Worm (Caenorhabditis elegans) whole organism, young adult: ENCODE data around the gene twk-34.
"Not testable (repeated sequence)": the region's sequence is repeated elsewhere in the genome, so short reads cannot be mapped to it uniquely, and the experiment has no call there.

Experiments
- B0336.3 ChIP-seq: fragments of 200-800 bp; sonication (Bioruptor generic); IDR thresholded peaks from 2 replicates; pipeline ENCODE4 v1.3.6; 2022; ENCODE audit warnings: missing genetic modification characterization, missing compliant biosample characterization
- C06A6.2 ChIP-seq: fragments of 200-800 bp; sonication (Bioruptor generic); conservative IDR thresholded peaks from 2 replicates; pipeline ENCODE4 v1.3.6; 2022; ENCODE audit warnings: missing genetic modification characterization, missing compliant biosample characterization
- F33H1.4 ChIP-seq: fragments of 200-800 bp; sonication (Bioruptor generic); IDR thresholded peaks from 2 replicates; pipeline ENCODE4 v1.3.6; 2022; ENCODE audit warnings: missing genetic modification reagents, missing genetic modification characterization, missing compliant biosample characterization
- F37B4.10 ChIP-seq: fragments of 200-800 bp; sonication (Bioruptor generic); IDR thresholded peaks from 2 replicates; pipeline ENCODE4 v1.3.6; 2022; ENCODE audit warnings: missing genetic modification characterization, missing compliant biosample characterization
- F57C9.4 ChIP-seq: sonication (generic microtip); optimal IDR thresholded peaks from 2 replicates; lab custom pipeline; 2017; ENCODE audit warnings: mild to moderate bottlenecking, missing genetic modification characterization, missing compliant biosample characterization
- aptf-2 ChIP-seq: fragments of 200-800 bp; sonication (Bioruptor generic); conservative IDR thresholded peaks from 2 replicates; pipeline ENCODE4 v1.3.6; 2022; ENCODE audit warnings: missing genetic modification reagents, missing genetic modification characterization, missing compliant biosample characterization
- bed-1 ChIP-seq: fragments of 200-800 bp; sonication (Bioruptor generic); IDR thresholded peaks from 2 replicates; pipeline ENCODE4 v1.3.6; 2022; ENCODE audit warnings: missing genetic modification reagents, missing genetic modification characterization, missing compliant biosample characterization
- ceh-100 ChIP-seq: fragments of 200-800 bp; sonication (Bioruptor generic); IDR thresholded peaks from 2 replicates; pipeline ENCODE4 v1.3.6; 2022; ENCODE audit warnings: missing genetic modification reagents, missing genetic modification characterization, missing compliant biosample characterization
- ceh-58 ChIP-seq: fragments of 200-800 bp; sonication (Bioruptor generic); IDR thresholded peaks from 2 replicates; pipeline ENCODE4 v1.3.6; 2022; ENCODE audit warnings: missing genetic modification characterization, missing compliant biosample characterization
- ceh-91 ChIP-seq: fragments of 200-800 bp; sonication (Bioruptor generic); IDR thresholded peaks from 2 replicates; pipeline ENCODE4 v1.3.6; 2022; ENCODE audit warnings: missing genetic modification reagents, missing genetic modification characterization, missing compliant biosample characterization
- chd-7 ChIP-seq: sonication (generic microtip); optimal IDR thresholded peaks from 2 replicates; lab custom pipeline; 2016; ENCODE audit warnings: mild to moderate bottlenecking, missing genetic modification characterization, moderate library complexity, missing compliant biosample characterization
- dox-1 ChIP-seq: fragments of 200-800 bp; sonication (Bioruptor generic); IDR thresholded peaks from 2 replicates; pipeline ENCODE4 v1.3.6; 2022; ENCODE audit warnings: missing genetic modification reagents, missing genetic modification characterization, missing compliant biosample characterization
- egl-18 ChIP-seq: fragments of 200-800 bp; sonication (Bioruptor generic); IDR thresholded peaks from 2 replicates; pipeline ENCODE4 v1.3.6; 2022; ENCODE audit warnings: missing genetic modification reagents, missing genetic modification characterization, missing compliant biosample characterization
- egrh-3 ChIP-seq: fragments of 200-800 bp; sonication (Bioruptor generic); IDR thresholded peaks from 2 replicates; pipeline ENCODE4 v1.3.6; 2022; ENCODE audit warnings: missing genetic modification reagents, missing genetic modification characterization, missing compliant biosample characterization
- ets-4 ChIP-seq: fragments of 200-800 bp; sonication (Bioruptor generic); optimal IDR thresholded peaks from 2 replicates; lab custom pipeline; 2018; ENCODE audit warnings: mild to moderate bottlenecking, missing genetic modification characterization, missing compliant biosample characterization
- hmg-20 ChIP-seq: fragments of 200-800 bp; sonication (Bioruptor generic); IDR thresholded peaks from 2 replicates; pipeline ENCODE4 v1.3.6; 2022; ENCODE audit warnings: missing genetic modification reagents, missing genetic modification characterization, missing compliant biosample characterization
- hsf-1 ChIP-seq: fragments of 200-800 bp; sonication (Bioruptor generic); IDR thresholded peaks from 2 replicates; pipeline ENCODE4 v1.3.6; 2022; ENCODE audit warnings: missing genetic modification reagents, missing genetic modification characterization, missing compliant biosample characterization
- lag-1 ChIP-seq: fragments of 200-800 bp; sonication (Bioruptor generic); IDR thresholded peaks from 2 replicates; pipeline ENCODE4 v1.3.6; 2022; ENCODE audit warnings: missing genetic modification reagents, missing genetic modification characterization, missing compliant biosample characterization
- let-607 ChIP-seq, 2 experiments: fragments of 200-800 bp in 1 of 2; sonication (Bioruptor generic) in 1 of 2; sonication (generic microtip) in 1 of 2; optimal IDR thresholded peaks; 2 replicates each; lab custom pipeline; 2016 to 2018; ENCODE audit warnings: mild to moderate bottlenecking in 2 of 2, missing compliant biosample characterization in 2 of 2, missing genetic modification characterization in 2 of 2, moderate library complexity in 2 of 2, missing genotype in 1 of 2
- madf-6 ChIP-seq: fragments of 200-800 bp; sonication (Bioruptor generic); IDR thresholded peaks from 2 replicates; pipeline ENCODE4 v1.3.6; 2022; ENCODE audit warnings: missing genetic modification reagents, missing genetic modification characterization, missing compliant biosample characterization
- mxl-1 ChIP-seq: sonication (generic microtip); optimal IDR thresholded peaks from 2 replicates; lab custom pipeline; 2016; ENCODE audit warnings: missing genetic modification characterization, missing compliant biosample characterization
- nfya-2 ChIP-seq: fragments of 200-800 bp; sonication (Bioruptor generic); IDR thresholded peaks from 2 replicates; pipeline ENCODE4 v1.3.6; 2022; ENCODE audit warnings: missing genetic modification reagents, missing genetic modification characterization, missing compliant biosample characterization
- nhr-90 ChIP-seq: sonication (generic microtip); optimal IDR thresholded peaks from 2 replicates; lab custom pipeline; 2016; ENCODE audit warnings: missing genotype, mild to moderate bottlenecking, missing genetic modification characterization, missing compliant biosample characterization
- pha-4 ChIP-seq: fragments of 150-350 bp; sonication (generic microtip); optimal IDR thresholded peaks from 2 replicates; lab custom pipeline; 2014; ENCODE audit warnings: missing biosample characterization, missing genetic modification reagents, missing genetic modification characterization
- rpc-1 ChIP-seq, 2 experiments: fragments of 150-350 bp in 1 of 2; sonication (generic microtip) in 1 of 2; optimal IDR thresholded peaks; 2 replicates each; lab custom pipeline; 2014 to 2018; ENCODE audit warnings: missing biosample characterization in 1 of 2, missing genetic modification characterization in 1 of 2, missing genetic modification reagents in 1 of 2, missing genotype in 1 of 2
- sdz-38 ChIP-seq: sonication (generic microtip); optimal IDR thresholded peaks from 2 replicates; lab custom pipeline; 2016; ENCODE audit warnings: missing genotype, missing genetic modification characterization, missing compliant biosample characterization
- unc-130 ChIP-seq: sonication (generic microtip); optimal IDR thresholded peaks from 2 replicates; lab custom pipeline; 2016; ENCODE audit warnings: missing genetic modification reagents, missing genetic modification characterization, missing compliant biosample characterization
- unc-62 ChIP-seq: fragments of 150-350 bp; optimal IDR thresholded peaks from 2 replicates; lab custom pipeline; 2014; ENCODE audit warnings: missing biosample characterization, missing genetic modification reagents, missing genetic modification characterization
- zfh-2 ChIP-seq: fragments of 200-800 bp; sonication (Bioruptor generic); conservative IDR thresholded peaks from 2 replicates; pipeline ENCODE4 v1.3.6; 2022; ENCODE audit warnings: missing genetic modification reagents, missing genetic modification characterization, missing compliant biosample characterization
- zim-3 ChIP-seq: sonication (generic microtip); optimal IDR thresholded peaks from 2 replicates; lab custom pipeline; 2017; ENCODE audit warnings: mild to moderate bottlenecking, missing genetic modification characterization, moderate library complexity, missing compliant biosample characterization

twk-34 gene

DNA sequence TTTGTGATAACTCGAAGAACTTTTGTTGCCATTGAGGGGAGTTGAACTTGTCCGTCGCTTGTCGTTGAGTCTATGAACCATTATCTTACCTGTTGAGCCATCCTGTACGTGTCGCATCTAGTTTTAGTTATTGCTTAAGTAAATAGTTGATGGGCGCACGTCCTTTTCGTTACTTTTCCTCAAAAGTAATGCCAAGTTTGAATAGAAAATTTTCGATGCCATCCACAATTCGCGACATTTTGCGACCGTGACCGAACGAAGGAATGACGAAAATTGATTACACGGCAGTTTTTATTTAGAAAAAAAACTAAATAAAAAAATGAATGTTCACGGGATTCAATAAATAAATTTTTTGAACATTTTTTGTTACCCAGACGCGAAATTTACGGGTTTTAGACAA is 36.6 kb upstream of the twk-34 start, which contains the start of gene F53E4.1:
TSS of gene F53E4.1 (minus strand) at position 101 of the 400 bp plus-strand sequence.
- TF ChIP-seq rpc-1 (optimal IDR thresholded peaks at IDR 0.05; lab: Kevin White, UChicago) = not testable (repeated sequence)
- peak; percentile 12 for TF ChIP-seq rpc-1 (tag; optimal IDR thresholded peaks at IDR 0.05; lab: Kevin White, UChicago)
- TF ChIP-seq, all 124 proteins: peak for 1; not testable (repeated sequence) for 123

- no peak for TF ChIP-seq nfya-2
- TF ChIP-seq madf-6 = no peak
- TF ChIP-seq egl-18 (GFP tag; lab: Robert Waterston, UW) = no peak
These were observed 35.9 kb upstream of the twk-34 start, which contains the start of gene K06B4.4 for ce11 chrV:15668870-15669269. Gene K06B4.4 (plus strand): TSS chrV:15669170.

ce11 chrV:15670139-15670538 is 34.6 kb upstream of the twk-34 start, which contains the start of gene K06B4.15:
Gene K06B4.15 (plus strand): TSS chrV:15670439.
- TF ChIP-seq pha-4; F37B4.10 (GFP tag; lab: Robert Waterston, UW); nhr-90 (tag; lab: Kevin White, UChicago): not testable (repeated sequence)

ce11 chrV:15673707-15674106 is 31.1 kb upstream of the twk-34 start, which contains the start of gene nhr-51:
Gene nhr-51 (plus strand): TSS chrV:15674007.
- no peak for TF ChIP-seq F33H1.4
- TF ChIP-seq mxl-1 (tag; lab: Kevin White, UChicago) = no peak
- TF ChIP-seq dox-1 (GFP tag; lab: Robert Waterston, UW) = no peak
- no peak for TF ChIP-seq hsf-1
- TF ChIP-seq let-607 (tag; optimal IDR thresholded peaks at IDR 0.05; lab: Kevin White, UChicago) = no peak
- no peak for TF ChIP-seq hmg-20 (GFP tag; lab: Robert Waterston, UW)
- TF ChIP-seq egrh-3 (GFP tag; lab: Robert Waterston, UW) = no peak
- TF ChIP-seq sdz-38 (tag; lab: Kevin White, UChicago) = no peak
- no peak for TF ChIP-seq unc-130 (GFP tag; lab: Kevin White, UChicago)
- TF ChIP-seq C06A6.2 (GFP tag; lab: Robert Waterston, UW) = no peak
- TF ChIP-seq F57C9.4 (tag; lab: Kevin White, UChicago) = no peak
- TF ChIP-seq B0336.3 (GFP tag; lab: Robert Waterston, UW) = no peak
- no peak for TF ChIP-seq chd-7 (tag; lab: Kevin White, UChicago)
- TF ChIP-seq ceh-100 (GFP tag; lab: Robert Waterston, UW) = no peak
- no peak for TF ChIP-seq ceh-58

ce11 chrV:15674899-15675298 is 29.9 kb upstream of the twk-34 start:
- TF ChIP-seq zfh-2 (GFP tag; lab: Robert Waterston, UW) (peak; percentile 72), unc-62 (no peak), bed-1 (0 out of 2 replicates have a peak, but pooled peaks have one; percentile 71), aptf-2 (GFP tag; lab: Robert Waterston, UW) (no peak)
- TF ChIP-seq, all 124 proteins: peak for 2

- TF ChIP-seq zim-3 (tag; lab: Kevin White, UChicago) = no peak
- no peak for TF ChIP-seq ets-4 (GFP tag; lab: Kevin White, UChicago)
- no peak for TF ChIP-seq ceh-91 (GFP tag; lab: Robert Waterston, UW)
- TF ChIP-seq lag-1 (GFP tag; lab: Robert Waterston, UW) = no peak
These were observed 27.5 kb upstream of the twk-34 start, which contains the start of gene nhr-52 for ce11 chrV:15677222-15677621. Gene nhr-52 (plus strand): TSS chrV:15677522.
